Fruit fly (Drosophila melanogaster) whole organism, embryonic: Measurements from ENCODE around the gene CG16978.
A peak's percentile ranks its signal among the peaks of the same experiment; 100 is the strongest.

Experiments
- Antp ChIP-seq: fragments of 200-800 bp; sonication (Bioruptor generic); optimal IDR thresholded peaks from 3 replicates; lab custom pipeline; 2016; ENCODE audit warnings: missing biosample characterization, missing genetic modification characterization
- BtbVII ChIP-seq: fragments of 200-800 bp; sonication (Bioruptor generic); optimal IDR thresholded peaks from 3 replicates; lab custom pipeline; 2017; ENCODE audit warnings: missing biosample characterization, mild to moderate bottlenecking, missing genetic modification characterization
- C15 ChIP-seq: fragments of 200-800 bp; sonication (Bioruptor generic); IDR thresholded peaks from 3 replicates; pipeline ENCODE4 v1.3.6; 2022; ENCODE audit warnings: missing biosample characterization, missing genetic modification characterization
- CG10147 ChIP-seq: fragments of 200-800 bp; sonication (Bioruptor generic); optimal IDR thresholded peaks from 2 replicates; lab custom pipeline; 2019; ENCODE audit warnings: missing biosample characterization, mild to moderate bottlenecking, missing genetic modification characterization, moderate library complexity
- CG10274 ChIP-seq: fragments of 200-800 bp; sonication (Bioruptor generic); optimal IDR thresholded peaks from 3 replicates; lab custom pipeline; 2017; ENCODE audit warnings: missing biosample characterization, mild to moderate bottlenecking, missing genetic modification characterization
- CG10959 ChIP-seq: fragments of 200-800 bp; sonication (Bioruptor generic); IDR thresholded peaks from 2 replicates; pipeline ENCODE4 v1.3.6; 2022; ENCODE audit warnings: missing biosample characterization, missing genetic modification characterization
- CG11456 ChIP-seq: fragments of 200-800 bp; sonication (Bioruptor generic); IDR thresholded peaks from 3 replicates; pipeline ENCODE4 v1.3.6; 2022; ENCODE audit warnings: missing biosample characterization, missing genetic modification characterization
- CG12659 ChIP-seq: fragments of 200-800 bp; sonication (Bioruptor generic); optimal IDR thresholded peaks from 3 replicates; lab custom pipeline; 2017; ENCODE audit warnings: mild to moderate bottlenecking, missing biosample characterization, missing genetic modification reagents, missing genetic modification characterization
- CG12744 ChIP-seq: fragments of 200-800 bp; sonication (Bioruptor generic); optimal IDR thresholded peaks from 2 replicates; lab custom pipeline; 2016; ENCODE audit warnings: missing biosample characterization, missing genetic modification characterization
- CG13424 ChIP-seq: fragments of 200-800 bp; sonication (Bioruptor generic); optimal IDR thresholded peaks from 2 replicates; lab custom pipeline; 2019; ENCODE audit warnings: missing biosample characterization, mild to moderate bottlenecking, missing genetic modification characterization, moderate library complexity
- CG13894 ChIP-seq: fragments of 200-800 bp; sonication (Bioruptor generic); optimal IDR thresholded peaks from 3 replicates; lab custom pipeline; 2018; ENCODE audit warnings: missing biosample characterization, mild to moderate bottlenecking, missing genetic modification characterization, moderate library complexity
- CG14441 ChIP-seq: fragments of 200-800 bp; sonication (Bioruptor generic); IDR thresholded peaks from 2 replicates; pipeline ENCODE4 v1.3.6; 2022; ENCODE audit warnings: missing biosample characterization, missing genetic modification characterization
- CG15073 ChIP-seq: fragments of 200-800 bp; sonication (Bioruptor generic); optimal IDR thresholded peaks from 2 replicates; lab custom pipeline; 2016; ENCODE audit warnings: missing biosample characterization, missing genetic modification characterization
- CG1602 ChIP-seq: fragments of 200-800 bp; sonication (Bioruptor generic); optimal IDR thresholded peaks from 3 replicates; lab custom pipeline; 2016; ENCODE audit warnings: missing biosample characterization, missing genetic modification characterization
- CG1603 ChIP-seq: fragments of 200-800 bp; sonication (Bioruptor generic); optimal IDR thresholded peaks from 2 replicates; lab custom pipeline; 2019; ENCODE audit warnings: missing biosample characterization, mild to moderate bottlenecking, missing genetic modification characterization, moderate library complexity
- CG2129 ChIP-seq: fragments of 200-800 bp; sonication (Bioruptor generic); IDR thresholded peaks from 2 replicates; pipeline ENCODE4 v1.3.6; 2022; ENCODE audit warnings: missing biosample characterization, missing genetic modification characterization; ENCODE audit not compliant: partially characterized antibody
- CG30020 ChIP-seq: fragments of 200-800 bp; optimal IDR thresholded peaks from 2 replicates; lab custom pipeline; 2019; ENCODE audit warnings: missing biosample characterization, mild to moderate bottlenecking, missing genetic modification characterization, moderate library complexity
- CG3065 ChIP-seq: fragments of 200-800 bp; sonication (Bioruptor generic); optimal IDR thresholded peaks from 2 replicates; lab custom pipeline; 2016; ENCODE audit warnings: missing biosample characterization, missing genetic modification characterization
- CG32532 ChIP-seq: fragments of 200-800 bp; sonication (Bioruptor generic); IDR thresholded peaks from 2 replicates; pipeline ENCODE4 v1.3.6; 2022; ENCODE audit warnings: missing biosample characterization, missing genetic modification characterization
- CG32767 ChIP-seq: fragments of 200-800 bp; sonication (Bioruptor generic); IDR thresholded peaks from 2 replicates; pipeline ENCODE4 v1.3.6; 2022; ENCODE audit warnings: missing biosample characterization, missing genetic modification characterization
- CG42726 ChIP-seq: fragments of 200-800 bp; sonication (Bioruptor generic); IDR thresholded peaks from 2 replicates; pipeline ENCODE4 v1.3.6; 2022; ENCODE audit warnings: missing biosample characterization, missing genetic modification characterization; ENCODE audit not compliant: partially characterized antibody
- CG5245 ChIP-seq: fragments of 200-800 bp; sonication (Bioruptor generic); optimal IDR thresholded peaks from 3 replicates; lab custom pipeline; 2016; ENCODE audit warnings: missing biosample characterization, missing genetic modification characterization
- CG6254 ChIP-seq: fragments of 200-800 bp; sonication (Bioruptor generic); optimal IDR thresholded peaks from 3 replicates; lab custom pipeline; 2017; ENCODE audit warnings: mild to moderate bottlenecking, missing biosample characterization, missing genetic modification reagents, missing genetic modification characterization
- CG8281 ChIP-seq: fragments of 200-800 bp; sonication (Bioruptor generic); optimal IDR thresholded peaks from 2 replicates; lab custom pipeline; 2018; ENCODE audit warnings: missing biosample characterization, mild to moderate bottlenecking, missing genetic modification characterization, moderate library complexity
- CG8290 ChIP-seq, 3 experiments: fragments of 200-800 bp; sonication (Bioruptor generic); optimal IDR thresholded peaks; 2 replicates each; lab custom pipeline; 2016 to 2019; ENCODE audit warnings: missing biosample characterization in 3 of 3, missing genetic modification characterization in 3 of 3, mild to moderate bottlenecking in 2 of 3, moderate library complexity in 1 of 3
- Dad ChIP-seq: fragments of 200-800 bp; sonication (Bioruptor generic); optimal IDR thresholded peaks from 3 replicates; lab custom pipeline; 2016; ENCODE audit warnings: missing biosample characterization, missing genetic modification characterization
- Doc2 ChIP-seq: fragments of 200-800 bp; sonication (Bioruptor generic); IDR thresholded peaks from 2 replicates; pipeline ENCODE4 v1.3.6; 2022; ENCODE audit warnings: missing biosample characterization, missing genetic modification characterization
- Doc3 ChIP-seq: fragments of 200-800 bp; sonication (Bioruptor generic); IDR thresholded peaks from 3 replicates; pipeline ENCODE4 v1.3.6; 2022; ENCODE audit warnings: missing biosample characterization, missing genetic modification characterization; ENCODE audit not compliant: partially characterized antibody
- Dp ChIP-seq: fragments of 200-800 bp; sonication (Bioruptor generic); optimal IDR thresholded peaks from 2 replicates; lab custom pipeline; 2018; ENCODE audit warnings: missing biosample characterization, mild to moderate bottlenecking, missing genetic modification characterization, moderate library complexity
- HLHmδ ChIP-seq: fragments of 200-800 bp; sonication (Bioruptor generic); optimal IDR thresholded peaks from 2 replicates; lab custom pipeline; 2018; ENCODE audit warnings: missing biosample characterization, mild to moderate bottlenecking, missing genetic modification characterization, moderate library complexity
- Hr78 ChIP-seq, 2 experiments: fragments of 200-800 bp in 1 of 2; fragments of >200 bp in 1 of 2; sonication (Bioruptor generic) in 1 of 2; optimal IDR thresholded peaks; 2 replicates each; lab custom pipeline; 2017 to 2019; ENCODE audit warnings: missing biosample characterization in 2 of 2, missing genetic modification characterization in 2 of 2, mild to moderate bottlenecking in 1 of 2, moderate library complexity in 1 of 2
- Med ChIP-seq: fragments of 200-800 bp; sonication (Bioruptor generic); peaks from one replicate; lab custom pipeline; 2016; ENCODE audit warnings: missing biosample characterization, missing genetic modification characterization, mild to moderate bottlenecking, inconsistent platforms, moderate library complexity
- Scr ChIP-seq: fragments of 200-800 bp; sonication (Bioruptor generic); IDR thresholded peaks from 2 replicates; pipeline ENCODE4 v1.3.6; 2022; ENCODE audit warnings: missing biosample characterization, missing genetic modification characterization; ENCODE audit not compliant: partially characterized antibody
- Sox102F ChIP-seq: fragments of 200-800 bp; sonication (Bioruptor generic); optimal IDR thresholded peaks from 2 replicates; lab custom pipeline; 2018; ENCODE audit warnings: missing biosample characterization, mild to moderate bottlenecking, missing genetic modification characterization, moderate library complexity
- Sry-β ChIP-seq: fragments of 200-800 bp; sonication (Bioruptor generic); optimal IDR thresholded peaks from 2 replicates; lab custom pipeline; 2018; ENCODE audit warnings: missing biosample characterization, mild to moderate bottlenecking, missing genetic modification characterization, moderate library complexity
- Xrp1 ChIP-seq: fragments of 200-800 bp; sonication (Bioruptor generic); IDR thresholded peaks from 2 replicates; pipeline ENCODE4 v1.3.6; 2022; ENCODE audit warnings: missing biosample characterization, missing genetic modification characterization
- caup ChIP-seq: fragments of 200-800 bp; sonication (Bioruptor generic); optimal IDR thresholded peaks from 3 replicates; lab custom pipeline; 2017; ENCODE audit warnings: missing biosample characterization, mild to moderate bottlenecking, missing genetic modification characterization, moderate library complexity; ENCODE audit not compliant: severe bottlenecking
- chinmo ChIP-seq: fragments of 200-800 bp; sonication (Bioruptor generic); IDR thresholded peaks from 4 replicates; pipeline ENCODE4 v1.3.6; 2022; ENCODE audit warnings: missing biosample characterization, missing genetic modification characterization; ENCODE audit not compliant: partially characterized antibody
- dmrt99B ChIP-seq: fragments of 200-800 bp; sonication (Bioruptor generic); optimal IDR thresholded peaks from 2 replicates; lab custom pipeline; 2018; ENCODE audit warnings: missing biosample characterization, mild to moderate bottlenecking, missing genetic modification characterization, moderate library complexity
- fd3F ChIP-seq: fragments of 200-800 bp; sonication (Bioruptor generic); optimal IDR thresholded peaks from 2 replicates; lab custom pipeline; 2018; ENCODE audit warnings: missing biosample characterization, mild to moderate bottlenecking, missing genetic modification characterization, moderate library complexity
- gfzf ChIP-seq: fragments of 200-800 bp; sonication (Bioruptor generic); optimal IDR thresholded peaks from 2 replicates; lab custom pipeline; 2016; ENCODE audit warnings: missing biosample characterization, mild to moderate bottlenecking, missing genetic modification characterization, moderate library complexity
- gsb ChIP-seq: fragments of 200-800 bp; sonication (Bioruptor generic); IDR thresholded peaks from 2 replicates; pipeline ENCODE4 v1.3.6; 2022; ENCODE audit warnings: missing biosample characterization, missing genetic modification characterization
- lbe ChIP-seq: fragments of 200-800 bp; sonication (Bioruptor generic); optimal IDR thresholded peaks from 2 replicates; lab custom pipeline; 2016; ENCODE audit warnings: missing biosample characterization, mild to moderate bottlenecking, missing genetic modification characterization
- pros ChIP-seq: fragments of 200-800 bp; sonication (Bioruptor generic); optimal IDR thresholded peaks from 3 replicates; lab custom pipeline; 2019; ENCODE audit warnings: missing biosample characterization, mild to moderate bottlenecking, missing genetic modification characterization, moderate library complexity
- salm ChIP-seq: fragments of 200-800 bp; sonication (Bioruptor generic); optimal IDR thresholded peaks from 2 replicates; lab custom pipeline; 2018; ENCODE audit warnings: missing biosample characterization, mild to moderate bottlenecking, missing genetic modification characterization
- sd ChIP-seq: fragments of 200-800 bp; sonication (Bioruptor generic); optimal IDR thresholded peaks from 3 replicates; lab custom pipeline; 2018; ENCODE audit warnings: missing biosample characterization, mild to moderate bottlenecking, missing genetic modification characterization, moderate library complexity
- so ChIP-seq: fragments of 200-800 bp; sonication (Bioruptor generic); IDR thresholded peaks from 3 replicates; pipeline ENCODE4 v1.3.6; 2022; ENCODE audit warnings: missing biosample characterization, missing genetic modification characterization
- sob ChIP-seq: fragments of 200-800 bp; sonication (Bioruptor generic); IDR thresholded peaks from 2 replicates; pipeline ENCODE4 v1.3.6; 2022; ENCODE audit warnings: missing biosample characterization, missing genetic modification characterization
- stwl ChIP-seq: fragments of 200-800 bp; sonication (Bioruptor generic); optimal IDR thresholded peaks from 3 replicates; lab custom pipeline; 2018; ENCODE audit warnings: missing biosample characterization, mild to moderate bottlenecking, missing genetic modification characterization, moderate library complexity
- tap ChIP-seq: fragments of 200-800 bp; optimal IDR thresholded peaks from 3 replicates; lab custom pipeline; 2019; ENCODE audit warnings: missing biosample characterization, mild to moderate bottlenecking, missing genetic modification characterization, moderate library complexity

Gene CG16978

DNA sequence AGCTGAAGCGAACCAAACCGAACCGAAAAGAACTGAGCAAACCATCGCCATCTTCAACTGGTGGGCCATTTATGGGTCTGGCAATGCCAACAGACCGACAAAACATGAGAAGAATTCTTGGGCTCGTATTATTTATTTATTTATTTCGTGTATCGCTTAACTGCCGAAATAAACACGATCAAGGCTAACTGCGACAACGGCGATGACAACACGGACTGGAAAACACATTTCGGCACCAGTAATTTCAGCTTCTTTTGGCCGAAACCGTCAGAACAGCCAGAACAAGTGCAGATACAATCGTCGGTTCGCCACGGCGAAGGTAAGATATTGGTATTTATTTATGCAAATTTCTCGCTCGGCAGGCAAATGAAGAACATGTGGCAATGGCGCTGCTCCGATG, 46.2 kb downstream of the CG16978 start (continued):
- no peak for TF ChIP-seq CG5245 (GFP tag; lab: Kevin White, UChicago)
- TF ChIP-seq Med (GFP tag; lab: Kevin White, UChicago) = peak; percentile 73
- no peak for TF ChIP-seq dmrt99B (tag; lab: Kevin White, UChicago)
- TF ChIP-seq CG13424 = no peak
- TF ChIP-seq CG10959 (GFP tag; lab: Robert Waterston, UW) = no peak
- TF ChIP-seq BtbVII (GFP tag; lab: Kevin White, UChicago) = no peak
- no peak for TF ChIP-seq CG30020 (tag; lab: Kevin White, UChicago)
- TF ChIP-seq Scr (GFP tag; lab: Robert Waterston, UW) = no peak
- peak; percentile 23 for TF ChIP-seq CG13894 (tag; lab: Kevin White, UChicago)
- no peak for TF ChIP-seq CG10147 (GFP tag; lab: Kevin White, UChicago)
- TF ChIP-seq CG15073 (GFP tag; lab: Kevin White, UChicago) = no peak
- TF ChIP-seq CG8281 (tag; lab: Kevin White, UChicago) = no peak
- TF ChIP-seq sd (tag; lab: Kevin White, UChicago) = peak; percentile 68
- no peak for TF ChIP-seq Dad (GFP tag; lab: Kevin White, UChicago)
- TF ChIP-seq CG8290 (GFP tag; optimal IDR thresholded peaks at IDR 0.05; lab: Kevin White, UChicago) = no peak
- TF ChIP-seq CG8290 (tag; optimal IDR thresholded peaks at IDR 0.05; lab: Kevin White, UChicago) = peak in 1 of 2 experiments; percentile 31
- TF ChIP-seq HLHmδ (GFP tag; lab: Kevin White, UChicago) = no peak
- TF ChIP-seq C15 (GFP tag; lab: Robert Waterston, UW) = no peak
- no peak for TF ChIP-seq salm (tag; lab: Kevin White, UChicago)
- TF ChIP-seq Xrp1 (GFP tag; lab: Robert Waterston, UW) = no peak
- no peak for TF ChIP-seq CG2129 (GFP tag; lab: Robert Waterston, UW)
- no peak for TF ChIP-seq Sox102F (GFP tag; lab: Kevin White, UChicago)
- no peak for TF ChIP-seq Antp (GFP tag; lab: Kevin White, UChicago)
- 0 out of 3 replicates have a peak, but pooled peaks have one; percentile 20 for TF ChIP-seq so
- no peak for TF ChIP-seq gfzf
- no peak for TF ChIP-seq CG1602 (GFP tag; lab: Kevin White, UChicago)
- TF ChIP-seq caup (GFP tag; lab: Kevin White, UChicago) = no peak
- no peak for TF ChIP-seq lbe (GFP tag; lab: Kevin White, UChicago)
- no peak for TF ChIP-seq fd3F
- TF ChIP-seq CG12744 (GFP tag; lab: Kevin White, UChicago) = no peak
- TF ChIP-seq stwl (tag; lab: Kevin White, UChicago) = no peak
- no peak for TF ChIP-seq CG32767
- TF ChIP-seq CG10274 (GFP tag; lab: Kevin White, UChicago) = no peak
- TF ChIP-seq CG11456 (GFP tag; lab: Robert Waterston, UW) = no peak
- peak; percentile 89 for TF ChIP-seq chinmo
- TF ChIP-seq Sry-β (GFP tag; lab: Kevin White, UChicago) = no peak
- TF ChIP-seq CG6254 (GFP tag; lab: Kevin White, UChicago) = no peak
- TF ChIP-seq gsb (GFP tag; lab: Robert Waterston, UW) = no peak
- no peak for TF ChIP-seq Dp (GFP tag; lab: Kevin White, UChicago)
- no peak for TF ChIP-seq CG12659 (GFP tag; lab: Kevin White, UChicago)
- no peak for TF ChIP-seq CG42726 (GFP tag; lab: Robert Waterston, UW)
- no peak for TF ChIP-seq pros (GFP tag; lab: Kevin White, UChicago)
- TF ChIP-seq CG14441 (GFP tag; lab: Robert Waterston, UW) = no peak
- TF ChIP-seq Doc2 = no peak
- no peak for TF ChIP-seq CG1603
- TF ChIP-seq Hr78 (GFP tag; optimal IDR thresholded peaks at IDR 0.05; lab: Kevin White, UChicago) = no peak
- TF ChIP-seq tap (tag; lab: Kevin White, UChicago) = no peak
- no peak for TF ChIP-seq sob (GFP tag; lab: Robert Waterston, UW)
- TF ChIP-seq Doc3 (GFP tag; lab: Robert Waterston, UW) = no peak
- no peak for TF ChIP-seq CG3065 (GFP tag; lab: Kevin White, UChicago)
- TF ChIP-seq CG32532 = peak; percentile 25; the same call in 1 of the 2 replicates
